Fruit fly (Drosophila melanogaster): ENCODE data around the gene CG14252.

Gene CG14252

DNA sequence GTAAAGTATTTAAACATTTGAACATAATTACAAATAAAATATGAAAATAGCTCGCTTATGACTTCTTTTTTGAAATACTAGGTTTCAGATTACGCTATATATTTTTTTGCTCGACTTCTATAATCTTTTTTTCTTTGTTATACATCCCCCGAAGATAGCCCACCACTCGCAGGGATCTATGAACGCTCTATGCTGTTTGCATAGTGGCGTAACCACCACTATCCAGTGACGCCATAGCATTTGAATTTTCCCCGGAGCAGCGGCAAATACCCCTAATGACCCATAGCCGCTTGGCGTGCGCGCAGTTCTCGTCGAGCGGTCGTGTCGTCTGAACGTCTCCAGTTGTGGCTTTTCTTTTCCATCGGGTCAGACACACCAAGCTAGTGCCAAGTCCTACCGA lies 32.9 kb downstream of the CG14252 start, which contains the start of the genes CG14253 and CG46313:
Gene CG14253, plus strand, starts transcription at position 301 of the 400 bp plus-strand sequence.
Gene CG46313, plus strand, starts transcription at position 301 of the 400 bp plus-strand sequence.
- TF ChIP-seq insv (optimal IDR thresholded peaks at IDR 0.05), result no peak
- no peak for TF ChIP-seq psq (optimal IDR thresholded peaks at IDR 0.05)
- no peak for TF ChIP-seq Myc (optimal IDR thresholded peaks at IDR 0.05)
- TF ChIP-seq ttk (optimal IDR thresholded peaks at IDR 0.05), result no peak
- TF ChIP-seq h (optimal IDR thresholded peaks at IDR 0.05), result no peak

- TF ChIP-seq insv (optimal IDR thresholded peaks at IDR 0.05), result no peak
- no peak for TF ChIP-seq ttk (optimal IDR thresholded peaks at IDR 0.05)
- TF ChIP-seq Myc (optimal IDR thresholded peaks at IDR 0.05), result no peak
- no peak for TF ChIP-seq psq (optimal IDR thresholded peaks at IDR 0.05)
- no peak for TF ChIP-seq h (optimal IDR thresholded peaks at IDR 0.05)
- TF ChIP-seq Sin3A (optimal IDR thresholded peaks at IDR 0.05), result no peak
Measured at dm6 chr3R:26980282-26980691, 35.0 kb downstream of the CG14252 start.

dm6 chr3R:26982106-26982505 lies 36.8 kb downstream of the CG14252 start:
- TF ChIP-seq insv (optimal IDR thresholded peaks at IDR 0.05) (no peak), psq (optimal IDR thresholded peaks at IDR 0.05) (no peak), ttk (optimal IDR thresholded peaks at IDR 0.05) (no peak), h (optimal IDR thresholded peaks at IDR 0.05) (no peak), Myc (optimal IDR thresholded peaks at IDR 0.05) (no peak), Sin3A (optimal IDR thresholded peaks at IDR 0.05) (no peak)

DNA sequence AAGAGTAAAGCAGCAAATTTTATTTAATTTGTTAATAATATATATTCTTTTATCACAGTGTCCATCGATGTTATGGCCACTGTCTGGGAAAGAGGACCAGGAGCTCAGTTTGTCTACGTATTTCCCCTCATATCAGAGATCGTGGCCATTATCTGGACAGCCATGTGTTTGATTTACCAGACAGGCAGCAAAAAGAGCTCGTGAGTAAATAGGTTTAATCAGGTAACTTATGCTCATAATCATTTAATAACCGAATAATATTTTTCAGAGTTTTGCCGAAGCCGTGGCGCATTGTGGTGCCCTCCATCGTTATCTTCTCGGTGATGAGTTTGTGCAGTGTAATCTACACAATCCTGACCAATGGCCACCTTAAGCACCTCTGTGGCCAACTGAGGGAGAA lies 39.1 kb downstream of the CG14252 start:
- no peak for TF ChIP-seq ttk (optimal IDR thresholded peaks at IDR 0.05)
- TF ChIP-seq psq (optimal IDR thresholded peaks at IDR 0.05), result no peak
- no peak for TF ChIP-seq Myc (optimal IDR thresholded peaks at IDR 0.05)
- TF ChIP-seq insv (optimal IDR thresholded peaks at IDR 0.05), result no peak
- TF ChIP-seq h (optimal IDR thresholded peaks at IDR 0.05), result no peak
- no peak for TF ChIP-seq Sin3A (optimal IDR thresholded peaks at IDR 0.05)

DNA sequence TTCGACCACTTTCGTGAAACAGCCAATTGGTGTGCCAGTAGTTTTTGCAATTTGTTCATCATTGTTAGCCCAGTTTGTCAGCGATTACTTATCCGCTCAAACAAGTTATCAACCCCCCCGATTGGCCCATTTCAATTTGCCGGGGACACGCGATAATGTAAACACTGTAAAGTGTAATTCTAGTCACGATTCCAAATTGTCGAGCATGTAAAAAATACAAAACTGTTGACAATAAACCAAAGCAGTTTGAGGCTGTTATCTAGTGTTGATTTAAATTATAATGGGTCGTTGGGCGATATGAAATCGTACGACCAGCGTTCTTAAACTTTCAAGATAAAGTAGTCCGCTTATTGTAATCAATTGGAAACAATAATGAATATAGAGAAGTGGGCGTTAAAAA lies 42.1 kb downstream of the CG14252 start:
- TF ChIP-seq Sin3A (optimal IDR thresholded peaks at IDR 0.05) (no peak), Myc (optimal IDR thresholded peaks at IDR 0.05) (no peak), ttk (optimal IDR thresholded peaks at IDR 0.05) (no peak), psq (optimal IDR thresholded peaks at IDR 0.05) (no peak), h (optimal IDR thresholded peaks at IDR 0.05) (no peak)

DNA sequence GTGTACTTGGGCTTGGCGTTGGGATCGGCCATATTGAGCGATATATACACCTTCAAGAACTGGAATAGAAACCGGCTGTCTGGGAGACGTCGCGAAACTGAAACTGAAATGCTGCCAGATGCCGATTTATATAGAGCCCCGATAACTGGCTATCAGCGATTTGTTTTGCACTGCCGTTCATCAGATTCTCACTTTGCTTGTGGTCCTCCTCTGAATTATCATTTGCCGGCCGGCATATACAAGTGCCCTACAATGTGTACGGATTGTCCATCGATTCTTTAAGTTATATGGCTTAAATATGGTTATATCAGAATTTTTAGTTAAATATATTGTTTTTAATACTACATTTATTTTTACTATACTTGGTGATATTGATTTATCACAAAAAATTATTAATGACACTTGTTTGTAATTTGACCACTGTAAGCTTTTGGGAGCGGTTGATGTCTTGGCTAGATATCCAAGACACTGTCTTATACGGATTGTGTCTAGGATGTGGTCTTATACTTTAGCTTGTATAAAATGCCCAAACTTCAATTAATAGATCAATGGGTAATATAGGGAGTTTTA lies 43.2 kb downstream of the CG14252 start, which contains the start of gene CG31075:
Gene CG31075, minus strand, starts transcription at position 106 of the 570 bp plus-strand sequence.
- TF ChIP-seq h (optimal IDR thresholded peaks at IDR 0.05) (no peak), psq (optimal IDR thresholded peaks at IDR 0.05) (peak; percentile 54)

- TF ChIP-seq psq (optimal IDR thresholded peaks at IDR 0.05) (no peak), h (optimal IDR thresholded peaks at IDR 0.05) (no peak), ttk (optimal IDR thresholded peaks at IDR 0.05) (no peak), Myc (optimal IDR thresholded peaks at IDR 0.05) (no peak), insv (optimal IDR thresholded peaks at IDR 0.05) (no peak), Sin3A (optimal IDR thresholded peaks at IDR 0.05) (no peak)
Measured at dm6 chr3R:26989802-26990509, 44.6 kb downstream of the CG14252 start, which contains the start of gene CG31076. Gene CG31076 (minus strand): TSS chr3R:26989852.

dm6 chr3R:26994532-26994931 lies 49.2 kb downstream of the CG14252 start, which contains the start of gene TwdlC:
Gene TwdlC (plus strand): TSS chr3R:26994832.
- no peak for TF ChIP-seq Sin3A (optimal IDR thresholded peaks at IDR 0.05)
- TF ChIP-seq ttk (optimal IDR thresholded peaks at IDR 0.05), result no peak
- TF ChIP-seq psq (optimal IDR thresholded peaks at IDR 0.05), result no peak
- TF ChIP-seq Myc (optimal IDR thresholded peaks at IDR 0.05), result no peak
- no peak for TF ChIP-seq insv (optimal IDR thresholded peaks at IDR 0.05)
- TF ChIP-seq h (optimal IDR thresholded peaks at IDR 0.05), result no peak

- no peak for TF ChIP-seq h (optimal IDR thresholded peaks at IDR 0.05)
- no peak for TF ChIP-seq Sin3A (optimal IDR thresholded peaks at IDR 0.05)
- no peak for TF ChIP-seq Myc (optimal IDR thresholded peaks at IDR 0.05)
- TF ChIP-seq ttk (optimal IDR thresholded peaks at IDR 0.05), result no peak
- TF ChIP-seq insv (optimal IDR thresholded peaks at IDR 0.05), result no peak
- no peak for TF ChIP-seq psq (optimal IDR thresholded peaks at IDR 0.05)
Measured at dm6 chr3R:26996642-26997041, 51.3 kb downstream of the CG14252 start, which contains the start of gene RYa-R. Gene RYa-R (plus strand): TSS chr3R:26996980.

Data from Kc167 (cell line).